Worm (Caenorhabditis elegans): ENCODE data around the gene coq-8.

DNA sequence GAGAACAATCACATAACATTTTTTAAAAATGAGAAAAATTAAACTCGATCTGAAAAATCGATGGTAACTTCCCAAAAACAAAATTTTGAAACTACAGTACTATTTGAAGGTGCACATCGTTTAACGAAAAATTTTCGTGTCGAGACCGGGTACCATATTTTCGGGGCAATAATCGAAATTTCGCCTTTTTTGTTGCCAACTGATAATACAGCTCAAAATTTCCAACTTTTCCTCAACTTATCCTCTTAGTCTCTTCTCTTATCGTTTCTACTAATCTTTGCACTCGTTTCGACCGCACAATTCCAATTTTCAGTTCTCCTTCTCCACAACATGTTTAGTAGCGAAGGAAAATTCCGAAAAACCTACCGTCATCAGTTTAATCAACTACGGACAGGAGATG lies 43.7 kb downstream of the coq-8 start, which contains the start of gene rom-1:
- no peak for TF ChIP-seq flt-1 (GFP tag; IDR thresholded peaks at IDR 0.05)
- no peak for TF ChIP-seq ama-1 (optimal IDR thresholded peaks at IDR 0.05)
- no peak for TF ChIP-seq B0310.2 (tag; optimal IDR thresholded peaks at IDR 0.05)
- TF ChIP-seq ets-7 (tag; optimal IDR thresholded peaks at IDR 0.05): no peak
- no peak for TF ChIP-seq hnd-1 (tag; optimal IDR thresholded peaks at IDR 0.05)
- no peak for TF ChIP-seq aly-1 (tag; optimal IDR thresholded peaks at IDR 0.05)

All from whole organism, early embryonic.